Worm (Caenorhabditis elegans): ENCODE data around the gene gar-2.

- TF ChIP-seq nhr-77 (tag; optimal IDR thresholded peaks at IDR 0.05) (no peak), snpc-4 (tag; optimal IDR thresholded peaks at IDR 0.05) (no peak), pqm-1 (tag; optimal IDR thresholded peaks at IDR 0.05) (no peak), lin-15B (tag; optimal IDR thresholded peaks at IDR 0.05) (no peak), ama-1 (optimal IDR thresholded peaks at IDR 0.05) (no peak), ztf-4 (tag; optimal IDR thresholded peaks at IDR 0.05) (no peak), elt-1 (tag; optimal IDR thresholded peaks at IDR 0.05) (no peak), aly-2 (tag; optimal IDR thresholded peaks at IDR 0.05) (no peak)
Observed at ce11 chrIII:6352459-6352858, 43.3 kb downstream of the gar-2 start.
